Worm (Caenorhabditis elegans): ENCODE results near the gene chil-10.

DNA sequence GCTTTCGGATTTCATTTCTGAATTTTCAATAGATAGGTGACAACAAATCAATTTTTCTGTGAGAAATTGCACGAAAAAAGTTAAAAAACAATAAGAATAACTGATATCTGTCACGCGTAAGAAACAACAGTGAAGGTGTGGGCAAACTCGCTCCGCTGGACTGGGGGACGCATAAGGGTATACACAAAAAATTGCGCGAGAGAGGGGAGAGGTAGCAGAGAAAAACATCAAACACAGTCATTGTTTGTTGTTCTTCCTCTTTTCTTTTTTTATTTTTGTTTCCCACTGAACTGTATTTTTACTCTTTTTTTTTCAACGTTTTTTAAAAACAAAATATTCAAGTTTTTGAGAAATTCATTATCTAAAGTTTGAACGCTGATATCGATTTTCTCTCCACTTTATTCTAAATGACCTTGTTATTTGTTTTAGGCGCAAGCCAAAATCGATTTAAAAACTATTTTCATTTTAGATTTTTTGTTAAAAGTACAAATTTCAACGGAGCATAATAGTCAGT, 33.1 kb upstream of the chil-10 start, which contains the start of the genes pifk-1 and tbc-11:
- TF ChIP-seq syd-9 (tag; optimal IDR thresholded peaks at IDR 0.05) (no peak), fkh-10 (GFP tag; optimal IDR thresholded peaks at IDR 0.05) (no peak), hlh-6 (tag; optimal IDR thresholded peaks at IDR 0.05) (no peak), madf-2 (tag; optimal IDR thresholded peaks at IDR 0.05) (no peak)

All from whole organism, late embryonic.